Worm (Caenorhabditis elegans) whole organism, L1 larva: Measurements from ENCODE around the gene arrd-15.

Experiments used
- C04F5.9 ChIP-seq: sonication (generic microtip); optimal IDR thresholded peaks from 2 replicates; lab custom pipeline; 2016; ENCODE audit warnings: missing genetic modification characterization, missing compliant biosample characterization
- C16A3.4 ChIP-seq: fragments of 150-350 bp; optimal IDR thresholded peaks from 2 replicates; lab custom pipeline; 2014; ENCODE audit warnings: missing biosample characterization, missing genetic modification characterization
- C34B4.2 ChIP-seq: sonication (generic microtip); optimal IDR thresholded peaks from 2 replicates; lab custom pipeline; 2017; ENCODE audit warnings: mild to moderate bottlenecking, missing genetic modification characterization, missing compliant biosample characterization
- F16B12.6 ChIP-seq: fragments of 150-350 bp; optimal IDR thresholded peaks from 2 replicates; lab custom pipeline; 2014; ENCODE audit warnings: missing biosample characterization, missing genetic modification characterization
- ama-1 ChIP-seq: fragments of 150-350 bp; optimal IDR thresholded peaks from 2 replicates; lab custom pipeline; 2014
- ceh-63 ChIP-seq: fragments of 200-800 bp; sonication (Bioruptor generic); optimal IDR thresholded peaks from 2 replicates; lab custom pipeline; 2018; ENCODE audit warnings: mild to moderate bottlenecking, missing genetic modification characterization, missing compliant biosample characterization
- ceh-8 ChIP-seq: fragments of 200-800 bp; sonication (Bioruptor generic); optimal IDR thresholded peaks from 2 replicates; lab custom pipeline; 2018; ENCODE audit warnings: mild to moderate bottlenecking, missing genetic modification characterization, moderate library complexity, missing compliant biosample characterization
- ceh-82 ChIP-seq, 3 experiments: fragments of 150-350 bp in 1 of 3; sonication (generic microtip) in 2 of 3; optimal IDR thresholded peaks; 2 replicates each; lab custom pipeline; 2014 to 2017; ENCODE audit warnings: missing biosample characterization in 3 of 3, missing genetic modification characterization in 3 of 3
- ceh-90 ChIP-seq: sonication (generic microtip); optimal IDR thresholded peaks from 2 replicates; lab custom pipeline; 2016; ENCODE audit warnings: missing genetic modification characterization, missing compliant biosample characterization
- dpl-1 ChIP-seq, 3 experiments: fragments of 150-350 bp in 2 of 3; sonication (generic microtip) in 1 of 3; optimal IDR thresholded peaks; 2 replicates each; lab custom pipeline; 2014 to 2017; ENCODE audit warnings: missing biosample characterization in 3 of 3, missing genetic modification characterization in 3 of 3, missing genetic modification reagents in 3 of 3
- dsc-1 ChIP-seq: sonication (generic microtip); optimal IDR thresholded peaks from 2 replicates; lab custom pipeline; 2016; ENCODE audit warnings: mild to moderate bottlenecking, missing genetic modification characterization, missing compliant biosample characterization
- efl-3 ChIP-seq: fragments of 200-800 bp; sonication (Bioruptor generic); optimal IDR thresholded peaks from 2 replicates; lab custom pipeline; 2018; ENCODE audit warnings: mild to moderate bottlenecking, missing genetic modification characterization, missing compliant biosample characterization
- egl-13 ChIP-seq: sonication (generic microtip); optimal IDR thresholded peaks from 2 replicates; lab custom pipeline; 2016; ENCODE audit warnings: missing genotype, missing genetic modification reagents, missing genetic modification characterization, missing compliant biosample characterization
- egl-27 ChIP-seq, 2 experiments: fragments of 150-350 bp in 1 of 2; sonication (generic microtip); optimal IDR thresholded peaks; 3 replicates each; lab custom pipeline; 2017 to 2018; ENCODE audit warnings: missing biosample characterization in 2 of 2, missing genetic modification characterization in 2 of 2, missing genetic modification reagents in 2 of 2
- fkh-4 ChIP-seq: sonication (generic microtip); optimal IDR thresholded peaks from 2 replicates; lab custom pipeline; 2016; ENCODE audit warnings: missing compliant biosample characterization, missing genetic modification characterization, borderline replicate concordance
- fkh-8 ChIP-seq: sonication (generic microtip); optimal IDR thresholded peaks from 2 replicates; lab custom pipeline; 2016; ENCODE audit warnings: mild to moderate bottlenecking, missing genetic modification characterization, missing compliant biosample characterization
- fos-1 ChIP-seq: fragments of 150-350 bp; optimal IDR thresholded peaks from 2 replicates; lab custom pipeline; 2014; ENCODE audit warnings: missing biosample characterization, missing genetic modification characterization
- grh-1 ChIP-seq: fragments of 200-800 bp; sonication (Bioruptor generic); IDR thresholded peaks from 2 replicates; pipeline ENCODE4 v1.3.6; 2022; ENCODE audit warnings: missing genetic modification reagents, missing genetic modification characterization, missing compliant biosample characterization
- hlh-17 ChIP-seq: fragments of 200-800 bp; sonication (Bioruptor generic); optimal IDR thresholded peaks from 2 replicates; lab custom pipeline; 2018; ENCODE audit warnings: missing genetic modification characterization, mild to moderate bottlenecking, missing compliant biosample characterization, moderate library complexity, borderline replicate concordance
- irx-1 ChIP-seq: sonication (generic microtip); optimal IDR thresholded peaks from 2 replicates; lab custom pipeline; 2016; ENCODE audit warnings: missing genetic modification characterization, missing compliant biosample characterization
- isw-1 ChIP-seq: fragments of 200-800 bp; sonication (Bioruptor generic); IDR thresholded peaks from 2 replicates; pipeline ENCODE4 v1.3.6; 2022; ENCODE audit warnings: missing genetic modification characterization, missing compliant biosample characterization
- jun-1 ChIP-seq: fragments of 150-350 bp; optimal IDR thresholded peaks from 2 replicates; lab custom pipeline; 2014; ENCODE audit warnings: missing biosample characterization, missing genetic modification reagents, missing genetic modification characterization
- lin-14 ChIP-seq: fragments of 200-800 bp; sonication (Bioruptor generic); optimal IDR thresholded peaks from 2 replicates; lab custom pipeline; 2018; ENCODE audit warnings: mild to moderate bottlenecking, missing genetic modification characterization, moderate library complexity, missing compliant biosample characterization
- lin-15B ChIP-seq: fragments of 150-350 bp; sonication (generic microtip); optimal IDR thresholded peaks from 3 replicates; lab custom pipeline; 2014; ENCODE audit warnings: missing biosample characterization, missing genetic modification characterization
- lir-3 ChIP-seq: sonication (generic microtip); optimal IDR thresholded peaks from 2 replicates; lab custom pipeline; 2016; ENCODE audit warnings: mild to moderate bottlenecking, missing genetic modification characterization, moderate library complexity, missing compliant biosample characterization; ENCODE audit not compliant: poor library complexity
- lsy-2 ChIP-seq, 2 experiments: fragments of 150-350 bp; optimal IDR thresholded peaks; 2 replicates each; lab custom pipeline; 2014; ENCODE audit warnings: missing biosample characterization in 2 of 2, missing genetic modification characterization in 2 of 2
- mab-9 ChIP-seq: fragments of 200-800 bp; sonication (Bioruptor generic); IDR thresholded peaks from 2 replicates; pipeline ENCODE4 v1.3.6; 2022; ENCODE audit warnings: missing genetic modification reagents, missing genetic modification characterization, missing compliant biosample characterization
- nhr-12 ChIP-seq: sonication (generic microtip); optimal IDR thresholded peaks from 2 replicates; lab custom pipeline; 2017; ENCODE audit warnings: missing biosample characterization, missing genetic modification characterization
- nhr-19 ChIP-seq: fragments of 200-800 bp; sonication (Bioruptor generic); conservative IDR thresholded peaks from 2 replicates; pipeline ENCODE4 v1.3.6; 2022; ENCODE audit warnings: missing genetic modification characterization, missing compliant biosample characterization
- nhr-237 ChIP-seq: fragments of 150-350 bp; optimal IDR thresholded peaks from 2 replicates; lab custom pipeline; 2014; ENCODE audit warnings: missing biosample characterization, missing genetic modification characterization
- nhr-28 ChIP-seq: fragments of 150-350 bp; optimal IDR thresholded peaks from 2 replicates; lab custom pipeline; 2014; ENCODE audit warnings: missing biosample characterization, missing genetic modification characterization
- nhr-47 ChIP-seq: sonication (generic microtip); optimal IDR thresholded peaks from 2 replicates; lab custom pipeline; 2016; ENCODE audit warnings: mild to moderate bottlenecking, missing genetic modification characterization, moderate library complexity, missing compliant biosample characterization
- nhr-71 ChIP-seq: sonication (generic microtip); optimal IDR thresholded peaks from 2 replicates; lab custom pipeline; 2016; ENCODE audit warnings: mild to moderate bottlenecking, missing genetic modification characterization, moderate library complexity, missing compliant biosample characterization
- nhr-85 ChIP-seq: sonication (generic microtip); peaks from one replicate; lab custom pipeline; 2016; ENCODE audit warnings: missing genetic modification characterization, inconsistent platforms, missing compliant biosample characterization
- pag-3 ChIP-seq: sonication (generic microtip); optimal IDR thresholded peaks from 2 replicates; lab custom pipeline; 2017; ENCODE audit warnings: missing genetic modification characterization, mild to moderate bottlenecking, missing compliant biosample characterization, antibody characterized with exemption, borderline replicate concordance; ENCODE audit not compliant: insufficient read depth
- pax-3 ChIP-seq: fragments of 200-800 bp; sonication (Bioruptor generic); optimal IDR thresholded peaks from 2 replicates; lab custom pipeline; 2018; ENCODE audit warnings: mild to moderate bottlenecking, missing genetic modification characterization, moderate library complexity, missing compliant biosample characterization
- pqm-1 ChIP-seq: sonication (generic microtip); optimal IDR thresholded peaks from 3 replicates; lab custom pipeline; 2017; ENCODE audit warnings: missing biosample characterization, missing genetic modification characterization
- rnt-1 ChIP-seq: sonication (generic microtip); optimal IDR thresholded peaks from 2 replicates; lab custom pipeline; 2016; ENCODE audit warnings: mild to moderate bottlenecking, missing genetic modification characterization, moderate library complexity, missing compliant biosample characterization
- skn-1 ChIP-seq: fragments of 150-350 bp; optimal IDR thresholded peaks from 2 replicates; lab custom pipeline; 2014; ENCODE audit warnings: missing biosample characterization, missing genetic modification characterization
- snu-23 ChIP-seq: sonication (generic microtip); optimal IDR thresholded peaks from 2 replicates; lab custom pipeline; 2016; ENCODE audit warnings: missing genetic modification characterization, missing compliant biosample characterization
- sup-37 ChIP-seq: fragments of 200-800 bp; sonication (Bioruptor generic); optimal IDR thresholded peaks from 2 replicates; lab custom pipeline; 2018; ENCODE audit warnings: mild to moderate bottlenecking, missing genetic modification characterization, missing compliant biosample characterization
- swsn-7 ChIP-seq: sonication (generic microtip); optimal IDR thresholded peaks from 2 replicates; lab custom pipeline; 2016; ENCODE audit warnings: missing genetic modification characterization, missing compliant biosample characterization
- tbx-2 ChIP-seq: sonication (generic microtip); optimal IDR thresholded peaks from 2 replicates; lab custom pipeline; 2016; ENCODE audit warnings: missing genetic modification characterization, missing compliant biosample characterization
- tlp-1 ChIP-seq: fragments of 150-350 bp; optimal IDR thresholded peaks from 2 replicates; lab custom pipeline; 2014; ENCODE audit warnings: missing biosample characterization, missing genetic modification characterization
- unc-130 ChIP-seq: fragments of 150-350 bp; optimal IDR thresholded peaks from 2 replicates; lab custom pipeline; 2017; ENCODE audit warnings: missing biosample characterization, missing genetic modification characterization, inconsistent platforms
- unc-86 ChIP-seq: sonication (generic microtip); optimal IDR thresholded peaks from 2 replicates; lab custom pipeline; 2016; ENCODE audit warnings: missing genetic modification characterization, missing compliant biosample characterization
- unc-98 ChIP-seq: fragments of 200-800 bp; sonication (Bioruptor generic); IDR thresholded peaks from 2 replicates; pipeline ENCODE4 v1.3.6; 2022; ENCODE audit warnings: missing genetic modification characterization, missing compliant biosample characterization
- vab-15 ChIP-seq: sonication (generic microtip); optimal IDR thresholded peaks from 2 replicates; lab custom pipeline; 2017; ENCODE audit warnings: missing genotype, mild to moderate bottlenecking, missing genetic modification characterization, missing compliant biosample characterization
- xbp-1 ChIP-seq: sonication (generic microtip); optimal IDR thresholded peaks from 2 replicates; lab custom pipeline; 2016; ENCODE audit warnings: missing genetic modification characterization, missing compliant biosample characterization
- zag-1 ChIP-seq: fragments of 150-350 bp; optimal IDR thresholded peaks from 2 replicates; lab custom pipeline; 2014; ENCODE audit warnings: missing biosample characterization, missing genetic modification characterization
- ztf-4 ChIP-seq: fragments of 150-350 bp; optimal IDR thresholded peaks from 2 replicates; lab custom pipeline; 2014; ENCODE audit warnings: missing biosample characterization, missing genetic modification characterization

arrd-15 gene

ce11 chrIII:8887184-8887801 lies 42.5 kb upstream of the arrd-15 start, which contains the start of gene famh-136 (continued):
- TF ChIP-seq ztf-4 (tag; lab: Kevin White, UChicago) (peak; percentile 71), ceh-90 (tag; lab: Kevin White, UChicago) (no peak), nhr-237 (tag; lab: Kevin White, UChicago) (peak; percentile 13), C04F5.9 (tag; lab: Kevin White, UChicago) (peak; percentile 93), nhr-71 (tag; lab: Kevin White, UChicago) (peak; percentile 92), mab-9 (peak; percentile 39; the same call in 1 of the 2 replicates), lsy-2 (tag; optimal IDR thresholded peaks at IDR 0.05; lab: Kevin White, UChicago) (peak; percentile 90 to 94), unc-98 (GFP tag; lab: Robert Waterston, UW) (no peak), ama-1 (lab: Kevin White, UChicago) (no peak), ceh-63 (no peak), ceh-8 (no peak), grh-1 (GFP tag; lab: Robert Waterston, UW) (no peak; the same call in 1 of the 2 replicates), egl-13 (tag; lab: Kevin White, UChicago) (peak; percentile 64), efl-3 (GFP tag; lab: Kevin White, UChicago) (no peak), jun-1 (tag; lab: Kevin White, UChicago) (peak; percentile 75), egl-27 (tag; optimal IDR thresholded peaks at IDR 0.05; lab: Kevin White, UChicago) (no peak), hlh-17 (GFP tag; lab: Kevin White, UChicago) (no peak), nhr-47 (tag; lab: Kevin White, UChicago) (peak; percentile 90), tlp-1 (tag; lab: Kevin White, UChicago) (no peak), nhr-12 (no peak), fkh-8 (peak; percentile 83), snu-23 (GFP tag; lab: Kevin White, UChicago) (peak; percentile 93), nhr-85 (tag; lab: Kevin White, UChicago) (peak; percentile 89), lin-14 (GFP tag; lab: Kevin White, UChicago) (peak; percentile 84), swsn-7 (tag; lab: Kevin White, UChicago) (peak; percentile 87), nhr-19 (GFP tag; lab: Robert Waterston, UW) (peak; percentile 99), F16B12.6 (tag; lab: Kevin White, UChicago) (peak; percentile 61), C16A3.4 (peak; percentile 88), irx-1 (tag; lab: Kevin White, UChicago) (peak; percentile 63), fos-1 (peak; percentile 43), sup-37 (peak; percentile 25), C34B4.2 (tag; lab: Kevin White, UChicago) (no peak), vab-15 (no peak), pag-3 (tag; lab: Kevin White, UChicago) (peak; percentile 39), zag-1 (tag; lab: Kevin White, UChicago) (no peak), lin-15B (tag; lab: Kevin White, UChicago) (peak; percentile 75), rnt-1 (tag; lab: Kevin White, UChicago) (peak; percentile 91)
- TF ChIP-seq, all 84 proteins: peak for 55

DNA sequence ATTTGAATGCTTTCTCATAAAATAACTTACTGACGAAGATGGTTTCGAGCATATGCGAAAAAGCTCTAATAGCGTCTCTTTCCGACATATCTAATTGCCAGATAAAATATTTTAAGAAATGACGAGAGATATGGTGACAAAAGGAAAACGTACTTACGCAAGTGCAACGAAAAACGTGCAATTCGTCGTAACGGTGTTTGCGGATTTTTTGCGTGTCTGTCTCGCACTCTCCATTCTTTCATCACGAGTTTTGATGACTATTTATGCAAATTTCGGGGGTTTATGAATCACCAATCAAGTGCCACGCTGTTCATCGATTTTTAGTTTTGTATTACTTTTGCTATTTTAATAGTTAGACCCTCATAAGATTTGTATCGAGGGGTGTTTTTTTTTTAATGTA lies 40.9 kb upstream of the arrd-15 start, which contains the start of gene ZK637.14:
ZK637.14 (minus strand) TSS at position 201 of the 400 bp plus-strand sequence.
- no peak for TF ChIP-seq unc-130
- TF ChIP-seq nhr-28, result no peak
- TF ChIP-seq lir-3, result peak; percentile 39
- TF ChIP-seq rnt-1 (tag; lab: Kevin White, UChicago), result no peak
- TF ChIP-seq dpl-1 (GFP tag; optimal IDR thresholded peaks at IDR 0.05; lab: Kevin White, UChicago), result peak; percentile 60 to 69 (median 60)
- peak; percentile 32 for TF ChIP-seq unc-86
- peak; percentile 3 for TF ChIP-seq ceh-8
- TF ChIP-seq ztf-4 (tag; lab: Kevin White, UChicago), result no peak
- TF ChIP-seq nhr-47 (tag; lab: Kevin White, UChicago), result peak; percentile 56
- TF ChIP-seq jun-1 (tag; lab: Kevin White, UChicago), result peak; percentile 48
- peak in 1 of 3 experiments; percentile 52 for TF ChIP-seq ceh-82 (tag; optimal IDR thresholded peaks at IDR 0.05; lab: Kevin White, UChicago)
- TF ChIP-seq xbp-1 (tag; lab: Kevin White, UChicago), result peak; percentile 33
- peak; percentile 38 for TF ChIP-seq dsc-1 (tag; lab: Kevin White, UChicago)
- TF ChIP-seq F16B12.6 (tag; lab: Kevin White, UChicago), result peak; percentile 91
- TF ChIP-seq skn-1, result peak; percentile 89
- TF ChIP-seq egl-13 (tag; lab: Kevin White, UChicago), result peak; percentile 30
- no peak for TF ChIP-seq nhr-12
- TF ChIP-seq fkh-4, result no peak
- peak; percentile 26 for TF ChIP-seq isw-1 (GFP tag; lab: Robert Waterston, UW)
- peak; percentile 20 for TF ChIP-seq tbx-2 (tag; lab: Kevin White, UChicago)
- TF ChIP-seq pax-3, result peak; percentile 4
- TF ChIP-seq pqm-1 (tag; lab: Kevin White, UChicago), result no peak
